Worm (Caenorhabditis elegans): ENCODE measurements around the gene srlf-24.

Gene srlf-24

ce11 chrIV:11111898-11112297 lies 6.3 kb upstream of the srlf-24 start:
- TF ChIP-seq nhr-25 (tag; optimal IDR thresholded peaks at IDR 0.05) (no peak), crh-2 (tag; optimal IDR thresholded peaks at IDR 0.05) (peak; percentile 49), egl-27 (tag; optimal IDR thresholded peaks at IDR 0.05) (no peak), nhr-77 (tag; optimal IDR thresholded peaks at IDR 0.05) (no peak), ztf-4 (tag; optimal IDR thresholded peaks at IDR 0.05) (no peak), nhr-129 (tag; optimal IDR thresholded peaks at IDR 0.05) (peak; percentile 44), lsy-2 (tag; optimal IDR thresholded peaks at IDR 0.05) (peak in 1 of 2 experiments; percentile 21), sem-4 (tag; optimal IDR thresholded peaks at IDR 0.05) (no peak)

ce11 chrIV:11110995-11111619 lies 5.5 kb upstream of the srlf-24 start, which contains the start of gene rps-5:
Gene rps-5, minus strand, starts transcription at chrIV:11111045.
- TF ChIP-seq peb-1 (tag; optimal IDR thresholded peaks at IDR 0.05) (no peak), crh-2 (tag; optimal IDR thresholded peaks at IDR 0.05) (peak; percentile 65), Y55F3AM.14 (GFP tag; optimal IDR thresholded peaks at IDR 0.05) (no peak), ztf-11 (tag; optimal IDR thresholded peaks at IDR 0.05) (no peak), nhr-237 (tag; optimal IDR thresholded peaks at IDR 0.05) (no peak), nhr-12 (tag; optimal IDR thresholded peaks at IDR 0.05) (no peak), mbf-1 (tag; optimal IDR thresholded peaks at IDR 0.05) (no peak), F13H6.1 (tag; optimal IDR thresholded peaks at IDR 0.05) (peak; percentile 20), zag-1 (tag; optimal IDR thresholded peaks at IDR 0.05) (no peak), gmeb-1 (tag; optimal IDR thresholded peaks at IDR 0.05) (peak; percentile 78), blmp-1 (tag; optimal IDR thresholded peaks at IDR 0.05; ENCODE audit: insufficient read depth) (no peak), ceh-16 (tag; optimal IDR thresholded peaks at IDR 0.05) (no peak), nhr-23 (tag; optimal IDR thresholded peaks at IDR 0.05) (no peak), unc-62 (GFP tag; optimal IDR thresholded peaks at IDR 0.05) (no peak), ceh-82 (tag; optimal IDR thresholded peaks at IDR 0.05) (no peak), nhr-10 (tag; optimal IDR thresholded peaks at IDR 0.05) (no peak), nhr-77 (tag; optimal IDR thresholded peaks at IDR 0.05) (no peak), nhr-11 (tag; optimal IDR thresholded peaks at IDR 0.05) (no peak), nhr-25 (tag; optimal IDR thresholded peaks at IDR 0.05) (peak; percentile 59), lin-13 (GFP tag; optimal IDR thresholded peaks at IDR 0.05) (peak; percentile 61), elt-1 (tag; optimal IDR thresholded peaks at IDR 0.05) (no peak), ztf-4 (tag; optimal IDR thresholded peaks at IDR 0.05) (no peak), ZK546.5 (tag; optimal IDR thresholded peaks at IDR 0.05) (peak; percentile 15), ztf-1 (GFP tag; conservative IDR thresholded peaks at IDR 0.05) (no peak), lin-11 (tag; optimal IDR thresholded peaks at IDR 0.05) (peak; percentile 47), unc-55 (GFP tag; optimal IDR thresholded peaks at IDR 0.05) (peak; percentile 86), unc-39 (tag; optimal IDR thresholded peaks at IDR 0.05) (no peak), sem-4 (tag; optimal IDR thresholded peaks at IDR 0.05) (peak; percentile 29), dmd-4 (tag; optimal IDR thresholded peaks at IDR 0.05) (no peak), nhr-21 (tag; optimal IDR thresholded peaks at IDR 0.05) (peak; percentile 33), mdl-1 (tag; optimal IDR thresholded peaks at IDR 0.05) (no peak), nhr-129 (tag; optimal IDR thresholded peaks at IDR 0.05) (peak; percentile 71), lsy-2 (tag; optimal IDR thresholded peaks at IDR 0.05) (peak; percentile 50 to 89), C34F6.9 (tag; optimal IDR thresholded peaks at IDR 0.05) (peak; percentile 71), skn-1 (tag; optimal IDR thresholded peaks at IDR 0.05) (no peak), mab-5 (tag; optimal IDR thresholded peaks at IDR 0.05) (peak; percentile 14), snpc-4 (tag; optimal IDR thresholded peaks at IDR 0.05) (peak; percentile 49), fos-1 (tag; optimal IDR thresholded peaks at IDR 0.05) (peak; percentile 33), sma-9 (GFP tag; optimal IDR thresholded peaks at IDR 0.05) (peak; percentile 41), sma-9 (tag; optimal IDR thresholded peaks at IDR 0.05) (no peak), R02D3.7 (tag; optimal IDR thresholded peaks at IDR 0.05) (no peak), lin-39 (tag; optimal IDR thresholded peaks at IDR 0.05) (no peak), alr-1 (tag; optimal IDR thresholded peaks at IDR 0.05) (no peak), ama-1 (optimal IDR thresholded peaks at IDR 0.05) (peak; percentile 18), elt-3 (tag; optimal IDR thresholded peaks at IDR 0.05) (no peak), aly-2 (tag; optimal IDR thresholded peaks at IDR 0.05) (no peak), sma-3 (GFP tag; optimal IDR thresholded peaks at IDR 0.05) (peak; percentile 22), nhr-6 (tag; optimal IDR thresholded peaks at IDR 0.05) (no peak), egl-27 (tag; optimal IDR thresholded peaks at IDR 0.05) (no peak)

All from whole organism, L2 larva.